Worm (Caenorhabditis elegans) whole organism, late embryonic: ENCODE results near the gene T26E4.7.

ENCODE experiments used
- K02D7.2 ChIP-seq: sonication (generic microtip); optimal IDR thresholded peaks from 2 replicates; lab custom pipeline; 2017; ENCODE audit warnings: mild to moderate bottlenecking, missing genetic modification characterization, missing compliant biosample characterization
- K09A11.1 ChIP-seq: sonication (generic microtip); optimal IDR thresholded peaks from 2 replicates; lab custom pipeline; 2017; ENCODE audit warnings: antibody characterized with exemption, mild to moderate bottlenecking, missing genetic modification characterization, missing compliant biosample characterization; ENCODE audit not compliant: insufficient read depth
- ahr-1 ChIP-seq: sonication (generic microtip); optimal IDR thresholded peaks from 2 replicates; lab custom pipeline; 2016; ENCODE audit warnings: missing genetic modification characterization, missing compliant biosample characterization
- ama-1 ChIP-seq: fragments of 150-350 bp; optimal IDR thresholded peaks from 2 replicates; lab custom pipeline; 2014
- ceh-14 ChIP-seq: sonication (generic microtip); optimal IDR thresholded peaks from 2 replicates; lab custom pipeline; 2016; ENCODE audit warnings: missing genotype, missing genetic modification characterization, missing compliant biosample characterization
- ceh-19 ChIP-seq: fragments of 200-800 bp; sonication (Bioruptor generic); optimal IDR thresholded peaks from 2 replicates; lab custom pipeline; 2018; ENCODE audit warnings: mild to moderate bottlenecking, missing genetic modification characterization, missing compliant biosample characterization
- ceh-2 ChIP-seq: sonication (generic microtip); optimal IDR thresholded peaks from 2 replicates; lab custom pipeline; 2016; ENCODE audit warnings: missing genotype, missing genetic modification characterization, missing compliant biosample characterization
- ceh-24 ChIP-seq: sonication (generic microtip); optimal IDR thresholded peaks from 2 replicates; lab custom pipeline; 2016; ENCODE audit warnings: mild to moderate bottlenecking, missing genetic modification characterization, missing compliant biosample characterization
- ceh-30 ChIP-seq: fragments of 150-350 bp; optimal IDR thresholded peaks from 2 replicates; lab custom pipeline; 2014; ENCODE audit warnings: missing biosample characterization, missing genetic modification characterization
- ceh-48 ChIP-seq: sonication (generic microtip); optimal IDR thresholded peaks from 2 replicates; lab custom pipeline; 2016; ENCODE audit warnings: missing genetic modification characterization, inconsistent platforms, missing compliant biosample characterization
- ceh-9 ChIP-seq: sonication (generic microtip); optimal IDR thresholded peaks from 2 replicates; lab custom pipeline; 2016; ENCODE audit warnings: mild to moderate bottlenecking, missing genetic modification characterization, inconsistent platforms, missing compliant biosample characterization
- dmd-4 ChIP-seq: sonication (generic microtip); optimal IDR thresholded peaks from 2 replicates; lab custom pipeline; 2016; ENCODE audit warnings: borderline replicate concordance, missing genetic modification characterization, missing compliant biosample characterization
- elt-2 ChIP-seq: sonication (generic microtip); optimal IDR thresholded peaks from 2 replicates; lab custom pipeline; 2016; ENCODE audit warnings: missing genetic modification reagents, missing genetic modification characterization, missing compliant biosample characterization
- elt-4 ChIP-seq: sonication (generic microtip); optimal IDR thresholded peaks from 2 replicates; lab custom pipeline; 2016; ENCODE audit warnings: missing genetic modification characterization, missing compliant biosample characterization
- ets-4 ChIP-seq: sonication (generic microtip); optimal IDR thresholded peaks from 2 replicates; lab custom pipeline; 2016; ENCODE audit warnings: missing genetic modification characterization, missing compliant biosample characterization
- fkh-10 ChIP-seq: fragments of 150-350 bp; optimal IDR thresholded peaks from 2 replicates; lab custom pipeline; 2014; ENCODE audit warnings: missing biosample characterization, missing genetic modification reagents, missing genetic modification characterization
- gmeb-2 ChIP-seq: sonication (generic microtip); optimal IDR thresholded peaks from 2 replicates; lab custom pipeline; 2016; ENCODE audit warnings: missing genetic modification characterization, inconsistent platforms, missing compliant biosample characterization
- hlh-13 ChIP-seq: fragments of 200-800 bp; sonication (Bioruptor generic); optimal IDR thresholded peaks from 2 replicates; lab custom pipeline; 2018; ENCODE audit warnings: mild to moderate bottlenecking, missing genetic modification characterization, missing compliant biosample characterization
- hlh-6 ChIP-seq: sonication (generic microtip); optimal IDR thresholded peaks from 2 replicates; lab custom pipeline; 2016; ENCODE audit warnings: missing genotype, missing genetic modification characterization, missing compliant biosample characterization
- hlh-8 ChIP-seq: sonication (generic microtip); optimal IDR thresholded peaks from 2 replicates; lab custom pipeline; 2016; ENCODE audit warnings: missing genotype, missing genetic modification characterization, missing compliant biosample characterization
- lim-6 ChIP-seq: sonication (generic microtip); optimal IDR thresholded peaks from 2 replicates; lab custom pipeline; 2016; ENCODE audit warnings: missing genetic modification characterization, missing compliant biosample characterization
- lin-11 ChIP-seq: fragments of 200-800 bp; sonication (Bioruptor generic); optimal IDR thresholded peaks from 2 replicates; lab custom pipeline; 2018; ENCODE audit warnings: mild to moderate bottlenecking, missing genetic modification characterization, missing compliant biosample characterization
- mec-3 ChIP-seq: sonication (generic microtip); optimal IDR thresholded peaks from 2 replicates; lab custom pipeline; 2016; ENCODE audit warnings: borderline replicate concordance, missing genetic modification characterization, missing compliant biosample characterization
- nfya-1 ChIP-seq: sonication (generic microtip); optimal IDR thresholded peaks from 2 replicates; lab custom pipeline; 2017; ENCODE audit warnings: missing genetic modification characterization, mild to moderate bottlenecking, missing compliant biosample characterization, antibody characterized with exemption, moderate library complexity
- nhr-232 ChIP-seq: sonication (generic microtip); optimal IDR thresholded peaks from 2 replicates; lab custom pipeline; 2016; ENCODE audit warnings: missing genetic modification characterization, missing compliant biosample characterization
- pat-9 ChIP-seq: fragments of 200-800 bp; sonication (Bioruptor generic); optimal IDR thresholded peaks from 2 replicates; lab custom pipeline; 2018; ENCODE audit warnings: mild to moderate bottlenecking, missing genetic modification characterization, moderate library complexity, missing compliant biosample characterization
- pax-1 ChIP-seq: fragments of 150-350 bp; optimal IDR thresholded peaks from 2 replicates; lab custom pipeline; 2014; ENCODE audit warnings: missing biosample characterization, missing genetic modification characterization
- pha-4 ChIP-seq: fragments of 150-350 bp; optimal IDR thresholded peaks from 2 replicates; lab custom pipeline; 2018; ENCODE audit warnings: missing biosample characterization, missing genetic modification reagents, missing genetic modification characterization
- sox-4 ChIP-seq: sonication (generic microtip); optimal IDR thresholded peaks from 2 replicates; lab custom pipeline; 2017; ENCODE audit warnings: mild to moderate bottlenecking, missing genetic modification characterization, inconsistent platforms, missing compliant biosample characterization
- syd-9 ChIP-seq: sonication (generic microtip); optimal IDR thresholded peaks from 2 replicates; lab custom pipeline; 2016; ENCODE audit warnings: mild to moderate bottlenecking, missing genetic modification characterization, moderate library complexity, missing compliant biosample characterization
- tbx-7 ChIP-seq: sonication (generic microtip); optimal IDR thresholded peaks from 2 replicates; lab custom pipeline; 2016; ENCODE audit warnings: missing genotype, missing genetic modification characterization, missing compliant biosample characterization
- ttx-3 ChIP-seq: sonication (generic microtip); optimal IDR thresholded peaks from 2 replicates; lab custom pipeline; 2016; ENCODE audit warnings: missing genetic modification reagents, missing genetic modification characterization, missing compliant biosample characterization
- unc-3 ChIP-seq, 2 experiments: fragments of 200-800 bp in 1 of 2; sonication (Bioruptor generic) in 1 of 2; sonication (generic microtip) in 1 of 2; conservative IDR thresholded peaks in 1 of 2; optimal IDR thresholded peaks in 1 of 2; 2 replicates each; pipeline versions ENCODE4 v1.3.6 to Lab custom; 2016 to 2022; ENCODE audit warnings: missing compliant biosample characterization in 2 of 2, missing genetic modification characterization in 2 of 2, missing genetic modification reagents in 1 of 2
- unc-42 ChIP-seq: sonication (generic microtip); optimal IDR thresholded peaks from 2 replicates; lab custom pipeline; 2016; ENCODE audit warnings: missing genotype, missing genetic modification characterization, missing compliant biosample characterization
- unc-86 ChIP-seq: sonication (generic microtip); optimal IDR thresholded peaks from 2 replicates; lab custom pipeline; 2016; ENCODE audit warnings: missing genetic modification characterization, missing compliant biosample characterization
- zip-5 ChIP-seq: sonication (generic microtip); optimal IDR thresholded peaks from 2 replicates; lab custom pipeline; 2016; ENCODE audit warnings: missing genetic modification characterization, missing compliant biosample characterization
- ztf-16 ChIP-seq: sonication (generic microtip); optimal IDR thresholded peaks from 2 replicates; lab custom pipeline; 2017; ENCODE audit warnings: missing genetic modification characterization, missing compliant biosample characterization

T26E4.7 gene

DNA sequence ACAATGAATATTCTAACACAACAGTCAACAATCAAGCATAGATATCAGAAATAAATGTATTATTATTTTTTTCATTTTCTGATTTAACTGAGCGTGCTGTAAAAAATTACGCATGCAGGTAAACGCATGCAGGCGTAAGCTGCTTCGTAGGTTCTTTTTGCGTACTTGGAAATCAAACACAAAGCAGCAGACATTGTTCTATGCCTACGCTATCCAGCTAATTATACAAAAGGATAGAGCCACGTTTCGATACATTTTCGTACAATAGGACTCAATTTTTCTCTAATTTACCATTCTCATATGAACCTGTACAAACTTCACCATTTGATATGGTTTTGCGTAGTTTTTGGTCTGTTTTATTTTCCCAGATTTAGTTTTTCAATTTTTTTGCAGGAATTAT, 10.9 kb upstream of the T26E4.7 start, which contains the start of gene T26E4.3:
TSS of gene T26E4.3 (plus strand) at position 301 of the 400 bp plus-strand sequence.
- TF ChIP-seq ceh-2 (tag; lab: Kevin White, UChicago) (no peak), elt-2 (tag; lab: Kevin White, UChicago) (no peak), gmeb-2 (no peak), lin-11 (no peak), ceh-9 (tag; lab: Kevin White, UChicago) (no peak), ets-4 (tag; lab: Kevin White, UChicago) (no peak), lim-6 (tag; lab: Kevin White, UChicago) (no peak), ama-1 (no peak), mec-3 (tag; lab: Kevin White, UChicago) (no peak), unc-3 (GFP tag; conservative IDR thresholded peaks at IDR 0.05; lab: Robert Waterston, UW) (no peak), unc-3 (tag; optimal IDR thresholded peaks at IDR 0.05; lab: Kevin White, UChicago) (no peak), tbx-7 (tag; lab: Kevin White, UChicago) (no peak)

DNA sequence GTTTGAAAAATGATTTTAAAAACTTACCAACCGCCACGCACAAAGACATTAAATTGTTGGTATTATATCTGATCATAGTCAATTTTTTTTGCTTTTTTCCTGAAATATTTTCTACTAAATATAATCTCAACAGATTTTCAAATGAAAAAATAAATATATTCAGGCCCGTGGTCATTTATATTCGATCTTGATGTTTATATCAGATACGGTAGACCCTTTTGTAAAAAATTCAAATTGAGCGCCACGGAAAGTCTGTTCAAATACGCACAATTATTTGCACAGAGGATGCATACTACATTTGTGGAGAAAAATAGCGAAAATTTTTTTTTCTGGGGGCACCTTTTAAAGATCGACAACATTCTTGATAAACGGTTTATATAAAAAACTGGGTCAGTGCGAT, 961 bp upstream of the T26E4.7 start, which contains the start of gene T26E4.4:
TSS of gene T26E4.4 (minus strand) at position 101 of the 400 bp plus-strand sequence.
- no peak for TF ChIP-seq pat-9 (tag; lab: Kevin White, UChicago)
- TF ChIP-seq ceh-19 (GFP tag; lab: Kevin White, UChicago) = no peak
- no peak for TF ChIP-seq elt-2 (tag; lab: Kevin White, UChicago)
- TF ChIP-seq hlh-8 (tag; lab: Kevin White, UChicago) = no peak
- TF ChIP-seq hlh-6 (tag; lab: Kevin White, UChicago) = no peak
- no peak for TF ChIP-seq hlh-13 (GFP tag; lab: Kevin White, UChicago)
- no peak for TF ChIP-seq nhr-232
- TF ChIP-seq ahr-1 (tag; lab: Kevin White, UChicago) = no peak
- TF ChIP-seq ceh-30 (tag; lab: Kevin White, UChicago) = no peak
- no peak for TF ChIP-seq ceh-2 (tag; lab: Kevin White, UChicago)
- no peak for TF ChIP-seq ceh-48 (tag; lab: Kevin White, UChicago)
- no peak for TF ChIP-seq K09A11.1 (tag; lab: Kevin White, UChicago)
- no peak for TF ChIP-seq unc-86 (tag; lab: Kevin White, UChicago)
- no peak for TF ChIP-seq pax-1 (tag; lab: Kevin White, UChicago)
- TF ChIP-seq ceh-14 (tag; lab: Kevin White, UChicago) = no peak
- no peak for TF ChIP-seq unc-42 (tag; lab: Kevin White, UChicago)

DNA sequence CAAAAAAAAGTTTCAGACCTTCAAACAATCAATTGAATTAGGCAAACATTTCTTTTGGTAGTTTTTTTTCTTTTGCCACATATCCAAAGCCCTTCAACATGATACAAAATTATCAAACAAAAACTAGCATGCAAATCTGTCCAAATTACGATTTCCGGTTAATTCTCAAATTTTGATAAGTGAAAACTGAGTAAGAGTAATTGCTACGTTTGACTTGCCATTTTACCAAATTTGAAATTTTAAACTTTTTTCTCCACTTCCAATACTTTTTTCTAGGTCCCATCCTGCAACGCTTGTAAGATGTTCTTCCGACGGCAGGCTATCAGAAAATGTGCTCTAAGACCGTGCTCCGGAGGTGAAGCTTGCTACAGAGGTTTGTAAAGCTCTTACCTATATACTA, 2.7 kb downstream of the T26E4.7 start, which contains the start of gene nhr-223:
TSS of gene nhr-223 (plus strand) at position 301 of the 400 bp plus-strand sequence.
- TF ChIP-seq pha-4 = no peak
- TF ChIP-seq K02D7.2 (tag; lab: Kevin White, UChicago) = no peak
- TF ChIP-seq ceh-24 (tag; lab: Kevin White, UChicago) = no peak
- no peak for TF ChIP-seq mec-3 (tag; lab: Kevin White, UChicago)
- no peak for TF ChIP-seq ztf-16
- no peak for TF ChIP-seq pax-1 (tag; lab: Kevin White, UChicago)
- TF ChIP-seq elt-4 (tag; lab: Kevin White, UChicago) = no peak
- no peak for TF ChIP-seq ama-1
- TF ChIP-seq syd-9 (tag; lab: Kevin White, UChicago) = no peak
- TF ChIP-seq zip-5 (tag; lab: Kevin White, UChicago) = no peak
- TF ChIP-seq sox-4 (tag; lab: Kevin White, UChicago) = no peak
- no peak for TF ChIP-seq ttx-3

DNA sequence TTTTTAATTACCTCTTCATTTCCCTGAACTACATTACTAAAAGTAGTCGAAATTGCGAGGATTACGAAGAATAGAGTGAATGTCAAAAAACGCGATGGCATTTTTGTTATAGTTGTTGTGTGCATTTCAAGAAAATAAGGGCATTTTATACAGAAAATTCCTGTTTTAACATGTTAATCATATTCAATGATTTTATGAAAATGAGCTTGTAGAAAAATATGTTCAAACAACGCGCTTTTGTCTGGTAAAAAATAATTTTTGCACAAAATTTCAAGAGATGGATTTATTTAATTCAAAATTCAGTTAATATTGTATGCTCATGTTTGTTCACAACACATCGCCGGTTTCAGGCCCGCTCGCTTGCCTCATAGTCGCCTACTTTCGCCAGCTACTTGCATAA, 4.7 kb downstream of the T26E4.7 start, which contains the start of gene T26E4.10:
TSS of gene T26E4.10 (minus strand) at position 101 of the 400 bp plus-strand sequence.
- TF ChIP-seq fkh-10 (GFP tag; lab: Kevin White, UChicago) = no peak
- TF ChIP-seq nfya-1 (tag; lab: Kevin White, UChicago) = no peak
- TF ChIP-seq dmd-4 (tag; lab: Kevin White, UChicago) = no peak
